Fruit fly (Drosophila melanogaster): ENCODE data around the gene CG31253.

Gene CG31253

dm6 chr3R:27937752-27938694 lies 22.4 kb downstream of the CG31253 start, which contains the start of the genes NSD and BOD1 (continued):
- TF ChIP-seq CG7372 (GFP tag; IDR thresholded peaks at IDR 0.05): peak; percentile 53; the same call in 1 of the 2 replicates
- TF ChIP-seq tll (GFP tag; optimal IDR thresholded peaks at IDR 0.05): no peak
- TF ChIP-seq CG10147 (GFP tag; optimal IDR thresholded peaks at IDR 0.05): peak; percentile 25
- TF ChIP-seq CG12299 (tag; optimal IDR thresholded peaks at IDR 0.05): no peak
- peak; percentile 77 for TF ChIP-seq CG34422 (GFP tag; IDR thresholded peaks at IDR 0.05)
- peak; percentile 45 for TF ChIP-seq zfh2 (GFP tag; optimal IDR thresholded peaks at IDR 0.05)
- TF ChIP-seq wdn (GFP tag; IDR thresholded peaks at IDR 0.05): peak; percentile 53
- TF ChIP-seq fd96Cb (tag; optimal IDR thresholded peaks at IDR 0.05): peak; percentile 10
- no peak for TF ChIP-seq gsb (GFP tag; IDR thresholded peaks at IDR 0.05)
- TF ChIP-seq croc (GFP tag; conservative IDR thresholded peaks at IDR 0.05): peak; percentile 33; the same call in 2 of the 3 replicates
- TF ChIP-seq NfI (GFP tag; optimal IDR thresholded peaks at IDR 0.05): peak; percentile 63
- TF ChIP-seq lov (optimal IDR thresholded peaks at IDR 0.05): no peak
- TF ChIP-seq lov (GFP tag; IDR thresholded peaks at IDR 0.05): peak; percentile 47; the same call in 1 of the 3 replicates
- TF ChIP-seq B-H1 (GFP tag; IDR thresholded peaks at IDR 0.05): peak; percentile 45; the same call in 2 of the 3 replicates
- 0 out of 3 replicates have a peak, but pooled peaks have one; percentile 48 for TF ChIP-seq CG2889 (GFP tag; IDR thresholded peaks at IDR 0.05)
- no peak for TF ChIP-seq Doc2 (GFP tag; IDR thresholded peaks at IDR 0.05)
- TF ChIP-seq CG15479 (GFP tag; optimal IDR thresholded peaks at IDR 0.05): no peak
- no peak for TF ChIP-seq kay (GFP tag; optimal IDR thresholded peaks at IDR 0.05)
- TF ChIP-seq emc (GFP tag; optimal IDR thresholded peaks at IDR 0.05): no peak
- peak; percentile 48; the same call in 1 of the 3 replicates for TF ChIP-seq H15 (GFP tag; IDR thresholded peaks at IDR 0.05)
- no peak for TF ChIP-seq Trl (optimal IDR thresholded peaks at IDR 0.05)
- TF ChIP-seq Trl (GFP tag; optimal IDR thresholded peaks at IDR 0.05): no peak
- no peak for TF ChIP-seq insv (GFP tag; optimal IDR thresholded peaks at IDR 0.05)
- TF ChIP-seq Oaz (GFP tag; IDR thresholded peaks at IDR 0.05): peak; percentile 17; the same call in 1 of the 2 replicates
- TF ChIP-seq Lim3 (GFP tag; IDR thresholded peaks at IDR 0.05): no peak
- TF ChIP-seq Ets65A (GFP tag): peak; percentile 80
- no peak for TF ChIP-seq usp (GFP tag; optimal IDR thresholded peaks at IDR 0.05)
- TF ChIP-seq CG17568 (GFP tag; optimal IDR thresholded peaks at IDR 0.05): no peak
- no peak for TF ChIP-seq Hr39 (optimal IDR thresholded peaks at IDR 0.05)
- TF ChIP-seq br (optimal IDR thresholded peaks at IDR 0.05): no peak
- TF ChIP-seq Eip74EF (GFP tag; optimal IDR thresholded peaks at IDR 0.05): no peak
- TF ChIP-seq run (tag; optimal IDR thresholded peaks at IDR 0.05): no peak
- peak; percentile 62 for TF ChIP-seq CG1602 (GFP tag; optimal IDR thresholded peaks at IDR 0.05)
- no peak for TF ChIP-seq CG32767 (GFP tag; IDR thresholded peaks at IDR 0.05)
- TF ChIP-seq unpg (GFP tag; optimal IDR thresholded peaks at IDR 0.05): peak; percentile 46
- TF ChIP-seq CG7786 (GFP tag; optimal IDR thresholded peaks at IDR 0.05): no peak
- TF ChIP-seq odd (GFP tag; optimal IDR thresholded peaks at IDR 0.05): no peak
- peak; percentile 92 for TF ChIP-seq tna (GFP tag; IDR thresholded peaks at IDR 0.05; ENCODE audit: partially characterized antibody)
- TF ChIP-seq lbe (GFP tag; optimal IDR thresholded peaks at IDR 0.05): no peak
- no peak for TF ChIP-seq Gsc (GFP tag; IDR thresholded peaks at IDR 0.05)
- no peak for TF ChIP-seq kni (GFP tag; optimal IDR thresholded peaks at IDR 0.05)
- TF ChIP-seq CG7987 (GFP tag; optimal IDR thresholded peaks at IDR 0.05): peak; percentile 20
- peak; percentile 31 for TF ChIP-seq ewg (GFP tag; optimal IDR thresholded peaks at IDR 0.05)
- TF ChIP-seq prd (optimal IDR thresholded peaks at IDR 0.05): no peak
- peak; percentile 78 for TF ChIP-seq prd (GFP tag; IDR thresholded peaks at IDR 0.05)
- peak; percentile 53 for TF ChIP-seq Meics (GFP tag; optimal IDR thresholded peaks at IDR 0.05)
- peak; percentile 93 for TF ChIP-seq zen2 (GFP tag; IDR thresholded peaks at IDR 0.05; ENCODE audit: partially characterized antibody)
- TF ChIP-seq ken (GFP tag; IDR thresholded peaks at IDR 0.05): peak; percentile 82
- peak; percentile 62 for TF ChIP-seq CG11560 (tag; IDR thresholded peaks at IDR 0.05)
- no peak for TF ChIP-seq Sox100B (GFP tag; optimal IDR thresholded peaks at IDR 0.05)
